Worm (Caenorhabditis elegans) whole organism, young adult: ENCODE results near the gene Y57G11C.42.
A peak's percentile ranks its signal among the peaks of the same experiment; 100 is the strongest.

Experiments
- B0019.2 ChIP-seq: fragments of 200-800 bp; sonication (Bioruptor generic); conservative IDR thresholded peaks from 2 replicates; pipeline ENCODE4 v1.3.6; 2022; ENCODE audit warnings: missing genetic modification reagents, missing genetic modification characterization, missing compliant biosample characterization
- B0336.3 ChIP-seq: fragments of 200-800 bp; sonication (Bioruptor generic); IDR thresholded peaks from 2 replicates; pipeline ENCODE4 v1.3.6; 2022; ENCODE audit warnings: missing genetic modification characterization, missing compliant biosample characterization
- F10E7.11 ChIP-seq: sonication (generic microtip); optimal IDR thresholded peaks from 2 replicates; lab custom pipeline; 2017; ENCODE audit warnings: mild to moderate bottlenecking, missing genetic modification characterization, moderate library complexity, missing compliant biosample characterization
- F52B5.7 ChIP-seq: sonication (generic microtip); optimal IDR thresholded peaks from 2 replicates; lab custom pipeline; 2016; ENCODE audit warnings: mild to moderate bottlenecking, missing genetic modification characterization, missing compliant biosample characterization
- F57C9.4 ChIP-seq: sonication (generic microtip); optimal IDR thresholded peaks from 2 replicates; lab custom pipeline; 2017; ENCODE audit warnings: mild to moderate bottlenecking, missing genetic modification characterization, missing compliant biosample characterization
- T07F8.4 ChIP-seq: sonication (generic microtip); optimal IDR thresholded peaks from 2 replicates; lab custom pipeline; 2016; ENCODE audit warnings: mild to moderate bottlenecking, missing genetic modification characterization, moderate library complexity, missing compliant biosample characterization
- Y53G8AR.9 ChIP-seq: fragments of 200-800 bp; sonication (Bioruptor generic); conservative IDR thresholded peaks from 2 replicates; pipeline ENCODE4 v1.3.6; 2022; ENCODE audit warnings: missing genetic modification reagents, missing genetic modification characterization, missing compliant biosample characterization
- Y56A3A.18 ChIP-seq: fragments of 200-800 bp; sonication (Bioruptor generic); IDR thresholded peaks from 2 replicates; pipeline ENCODE4 v1.3.6; 2022; ENCODE audit warnings: missing genetic modification reagents, missing genetic modification characterization, missing compliant biosample characterization
- Y79H2A.3 ChIP-seq: fragments of 200-800 bp; sonication (Bioruptor generic); conservative IDR thresholded peaks from 2 replicates; pipeline ENCODE4 v1.3.6; 2022; ENCODE audit warnings: missing genetic modification reagents, missing genetic modification characterization, missing compliant biosample characterization
- Y95B8A.8 ChIP-seq: fragments of 200-800 bp; sonication (Bioruptor generic); IDR thresholded peaks from 2 replicates; pipeline ENCODE4 v1.3.6; 2022; ENCODE audit warnings: missing genetic modification reagents, missing genetic modification characterization, missing compliant biosample characterization
- akir-1 ChIP-seq: fragments of 200-800 bp; sonication (Bioruptor generic); optimal IDR thresholded peaks from 2 replicates; lab custom pipeline; 2018; ENCODE audit warnings: mild to moderate bottlenecking, missing genetic modification characterization, moderate library complexity, missing compliant biosample characterization
- aptf-2 ChIP-seq: fragments of 200-800 bp; sonication (Bioruptor generic); conservative IDR thresholded peaks from 2 replicates; pipeline ENCODE4 v1.3.6; 2022; ENCODE audit warnings: missing genetic modification reagents, missing genetic modification characterization, missing compliant biosample characterization
- bed-1 ChIP-seq: fragments of 200-800 bp; sonication (Bioruptor generic); IDR thresholded peaks from 2 replicates; pipeline ENCODE4 v1.3.6; 2022; ENCODE audit warnings: missing genetic modification reagents, missing genetic modification characterization, missing compliant biosample characterization
- cebp-1 ChIP-seq, 2 experiments: fragments of 200-800 bp in 1 of 2; sonication (Bioruptor generic) in 1 of 2; sonication (generic microtip) in 1 of 2; IDR thresholded peaks in 1 of 2; optimal IDR thresholded peaks in 1 of 2; 2 replicates each; pipeline versions ENCODE4 v1.3.6 to Lab custom; 2017 to 2022; ENCODE audit warnings: missing compliant biosample characterization in 2 of 2, missing genetic modification characterization in 2 of 2, mild to moderate bottlenecking in 1 of 2, missing genetic modification reagents in 1 of 2, moderate library complexity in 1 of 2
- ceh-91 ChIP-seq: fragments of 200-800 bp; sonication (Bioruptor generic); IDR thresholded peaks from 2 replicates; pipeline ENCODE4 v1.3.6; 2022; ENCODE audit warnings: missing genetic modification reagents, missing genetic modification characterization, missing compliant biosample characterization
- dpl-1 ChIP-seq: fragments of 150-350 bp; optimal IDR thresholded peaks from 2 replicates; lab custom pipeline; 2014; ENCODE audit warnings: missing biosample characterization, missing genetic modification reagents, missing genetic modification characterization
- efl-1 ChIP-seq: fragments of 150-350 bp; optimal IDR thresholded peaks from 2 replicates; lab custom pipeline; 2014; ENCODE audit warnings: missing biosample characterization, missing genetic modification reagents, missing genetic modification characterization
- egl-44 ChIP-seq: fragments of 200-800 bp; sonication (Bioruptor generic); IDR thresholded peaks from 2 replicates; pipeline ENCODE4 v1.3.6; 2022; ENCODE audit warnings: missing genetic modification reagents, missing genetic modification characterization, missing compliant biosample characterization
- egrh-3 ChIP-seq: fragments of 200-800 bp; sonication (Bioruptor generic); IDR thresholded peaks from 2 replicates; pipeline ENCODE4 v1.3.6; 2022; ENCODE audit warnings: missing genetic modification reagents, missing genetic modification characterization, missing compliant biosample characterization
- ekl-4 ChIP-seq: fragments of 200-800 bp; sonication (Bioruptor generic); IDR thresholded peaks from 2 replicates; pipeline ENCODE4 v1.3.6; 2022; ENCODE audit warnings: missing genetic modification reagents, missing genetic modification characterization, missing compliant biosample characterization
- ets-4 ChIP-seq: fragments of 200-800 bp; sonication (Bioruptor generic); optimal IDR thresholded peaks from 2 replicates; lab custom pipeline; 2018; ENCODE audit warnings: mild to moderate bottlenecking, missing genetic modification characterization, missing compliant biosample characterization
- gei-17 ChIP-seq: fragments of 200-800 bp; sonication (Bioruptor generic); optimal IDR thresholded peaks from 2 replicates; lab custom pipeline; 2018; ENCODE audit warnings: mild to moderate bottlenecking, missing genetic modification characterization, missing compliant biosample characterization
- him-1 ChIP-seq: sonication (generic microtip); optimal IDR thresholded peaks from 2 replicates; lab custom pipeline; 2016; ENCODE audit warnings: missing genotype, missing genetic modification reagents, missing genetic modification characterization, missing compliant biosample characterization
- hmg-1.2 ChIP-seq: fragments of 200-800 bp; sonication (Bioruptor generic); IDR thresholded peaks from 2 replicates; pipeline ENCODE4 v1.3.6; 2022; ENCODE audit warnings: missing genetic modification reagents, missing genetic modification characterization, missing compliant biosample characterization
- hmg-20 ChIP-seq: fragments of 200-800 bp; sonication (Bioruptor generic); IDR thresholded peaks from 2 replicates; pipeline ENCODE4 v1.3.6; 2022; ENCODE audit warnings: missing genetic modification reagents, missing genetic modification characterization, missing compliant biosample characterization
- lag-1 ChIP-seq: fragments of 200-800 bp; sonication (Bioruptor generic); IDR thresholded peaks from 2 replicates; pipeline ENCODE4 v1.3.6; 2022; ENCODE audit warnings: missing genetic modification reagents, missing genetic modification characterization, missing compliant biosample characterization
- let-607 ChIP-seq, 2 experiments: fragments of 200-800 bp in 1 of 2; sonication (Bioruptor generic) in 1 of 2; sonication (generic microtip) in 1 of 2; optimal IDR thresholded peaks; 2 replicates each; lab custom pipeline; 2016 to 2018; ENCODE audit warnings: mild to moderate bottlenecking in 2 of 2, missing compliant biosample characterization in 2 of 2, missing genetic modification characterization in 2 of 2, moderate library complexity in 2 of 2, missing genotype in 1 of 2
- lin-26 ChIP-seq: fragments of 200-800 bp; sonication (Bioruptor generic); IDR thresholded peaks from 2 replicates; pipeline ENCODE4 v1.3.6; 2022; ENCODE audit warnings: missing genetic modification reagents, missing genetic modification characterization, missing compliant biosample characterization
- lin-54 ChIP-seq: fragments of 200-800 bp; sonication (Bioruptor generic); optimal IDR thresholded peaks from 2 replicates; lab custom pipeline; 2018; ENCODE audit warnings: mild to moderate bottlenecking, missing genetic modification characterization, missing compliant biosample characterization
- lsy-27 ChIP-seq: sonication (generic microtip); optimal IDR thresholded peaks from 2 replicates; lab custom pipeline; 2017; ENCODE audit warnings: missing genetic modification characterization, mild to moderate bottlenecking, missing compliant biosample characterization, antibody characterized with exemption, missing genotype, borderline replicate concordance; ENCODE audit not compliant: insufficient read depth
- madf-10 ChIP-seq: sonication (generic microtip); optimal IDR thresholded peaks from 2 replicates; lab custom pipeline; 2016; ENCODE audit warnings: mild to moderate bottlenecking, missing genetic modification characterization, missing compliant biosample characterization
- madf-6 ChIP-seq: fragments of 200-800 bp; sonication (Bioruptor generic); IDR thresholded peaks from 2 replicates; pipeline ENCODE4 v1.3.6; 2022; ENCODE audit warnings: missing genetic modification reagents, missing genetic modification characterization, missing compliant biosample characterization
- mel-28 ChIP-seq: sonication (generic microtip); optimal IDR thresholded peaks from 2 replicates; lab custom pipeline; 2016; ENCODE audit warnings: borderline replicate concordance, mild to moderate bottlenecking, missing genetic modification characterization, missing compliant biosample characterization
- mxl-1 ChIP-seq: sonication (generic microtip); optimal IDR thresholded peaks from 2 replicates; lab custom pipeline; 2016; ENCODE audit warnings: missing genetic modification characterization, missing compliant biosample characterization
- nfya-2 ChIP-seq: fragments of 200-800 bp; sonication (Bioruptor generic); IDR thresholded peaks from 2 replicates; pipeline ENCODE4 v1.3.6; 2022; ENCODE audit warnings: missing genetic modification reagents, missing genetic modification characterization, missing compliant biosample characterization
- nhr-120 ChIP-seq: fragments of 200-800 bp; sonication (Bioruptor generic); IDR thresholded peaks from 2 replicates; pipeline ENCODE4 v1.3.6; 2022; ENCODE audit warnings: missing genetic modification characterization, missing compliant biosample characterization
- nhr-27 ChIP-seq: fragments of 200-800 bp; sonication (Bioruptor generic); optimal IDR thresholded peaks from 2 replicates; lab custom pipeline; 2018; ENCODE audit warnings: mild to moderate bottlenecking, missing genetic modification characterization, moderate library complexity, missing compliant biosample characterization
- nhr-80 ChIP-seq: sonication (generic microtip); optimal IDR thresholded peaks from 2 replicates; lab custom pipeline; 2016; ENCODE audit warnings: missing genetic modification characterization, missing compliant biosample characterization
- pbrm-1 ChIP-seq: fragments of 200-800 bp; sonication (Bioruptor generic); IDR thresholded peaks from 2 replicates; pipeline ENCODE4 v1.3.6; 2022; ENCODE audit warnings: missing genetic modification reagents, missing genetic modification characterization, missing compliant biosample characterization
- rpc-1 ChIP-seq, 2 experiments: fragments of 150-350 bp in 1 of 2; sonication (generic microtip) in 1 of 2; optimal IDR thresholded peaks; 2 replicates each; lab custom pipeline; 2014 to 2018; ENCODE audit warnings: missing biosample characterization in 1 of 2, missing genetic modification characterization in 1 of 2, missing genetic modification reagents in 1 of 2, missing genotype in 1 of 2
- snpc-1.3 ChIP-seq: sonication (generic microtip); optimal IDR thresholded peaks from 2 replicates; lab custom pipeline; 2017; ENCODE audit warnings: missing genetic modification characterization, mild to moderate bottlenecking, missing compliant biosample characterization, antibody characterized with exemption, moderate library complexity, missing genotype, missing genetic modification reagents; ENCODE audit not compliant: insufficient read depth
- somi-1 ChIP-seq: fragments of 200-800 bp; sonication (Bioruptor generic); optimal IDR thresholded peaks from 2 replicates; lab custom pipeline; 2018; ENCODE audit warnings: mild to moderate bottlenecking, missing genetic modification characterization, missing compliant biosample characterization
- ztf-18 ChIP-seq: sonication (generic microtip); optimal IDR thresholded peaks from 2 replicates; lab custom pipeline; 2016; ENCODE audit warnings: missing genotype, mild to moderate bottlenecking, missing genetic modification characterization, missing compliant biosample characterization
- ztf-25 ChIP-seq: fragments of 200-800 bp; sonication (Bioruptor generic); IDR thresholded peaks from 2 replicates; pipeline ENCODE4 v1.3.6; 2022; ENCODE audit warnings: missing genetic modification reagents, missing genetic modification characterization, missing compliant biosample characterization
- ztf-26 ChIP-seq: sonication (generic microtip); optimal IDR thresholded peaks from 2 replicates; lab custom pipeline; 2017; ENCODE audit warnings: missing genetic modification characterization, missing compliant biosample characterization
- ztf-28 ChIP-seq: fragments of 200-800 bp; sonication (Bioruptor generic); IDR thresholded peaks from 2 replicates; pipeline ENCODE4 v1.3.6; 2022; ENCODE audit warnings: missing genetic modification reagents, missing genetic modification characterization, missing compliant biosample characterization

The Y57G11C.42 gene

DNA sequence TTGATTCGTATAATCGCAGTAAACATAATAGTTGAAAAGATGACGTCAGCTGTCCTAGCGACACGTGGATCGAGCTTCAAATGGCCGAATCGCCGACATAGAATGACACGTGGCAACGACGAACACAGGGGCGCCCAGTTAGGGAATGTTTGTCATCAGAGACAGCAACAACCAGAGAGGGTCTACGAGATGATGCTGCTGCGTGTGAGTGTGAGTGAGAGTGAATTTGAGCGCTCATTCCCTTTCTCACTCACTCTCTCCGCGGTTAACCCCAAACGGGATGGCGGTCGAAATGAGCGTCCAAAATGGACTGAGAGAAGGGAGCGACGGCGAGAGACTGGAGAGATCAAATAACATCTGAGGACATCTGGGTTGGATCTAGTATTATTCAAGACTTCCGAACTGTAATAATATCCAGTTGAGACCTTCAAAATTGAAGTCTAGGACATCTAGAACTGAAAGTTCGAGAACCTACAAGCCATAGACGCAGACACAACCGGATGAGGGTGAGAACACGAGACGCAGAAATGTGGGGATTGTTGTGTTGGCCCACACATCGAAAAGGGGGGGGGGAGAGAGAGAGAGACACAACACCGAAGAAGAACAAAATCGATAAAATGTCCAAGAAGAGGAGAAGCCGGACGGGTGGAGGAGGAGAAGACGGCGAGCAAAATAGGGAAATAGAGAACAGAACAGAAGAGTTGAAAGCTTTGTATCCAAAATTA is 65.7 kb downstream of the Y57G11C.42 start (continued):
- TF ChIP-seq B0336.3 (GFP tag; lab: Robert Waterston, UW) (0 out of 2 replicates have a peak, but pooled peaks have one; percentile 26), ets-4 (GFP tag; lab: Kevin White, UChicago) (no peak), akir-1 (GFP tag; lab: Kevin White, UChicago) (no peak), rpc-1 (optimal IDR thresholded peaks at IDR 0.05; lab: Kevin White, UChicago) (no peak), rpc-1 (tag; optimal IDR thresholded peaks at IDR 0.05; lab: Kevin White, UChicago) (no peak), ceh-91 (no peak), ztf-25 (GFP tag; lab: Robert Waterston, UW) (no peak), hmg-1.2 (GFP tag; lab: Robert Waterston, UW) (peak; percentile 48; the same call in 1 of the 2 replicates), Y79H2A.3 (GFP tag; lab: Robert Waterston, UW) (no peak), somi-1 (GFP tag; lab: Kevin White, UChicago) (no peak), madf-10 (tag; lab: Kevin White, UChicago) (no peak), egrh-3 (GFP tag; lab: Robert Waterston, UW) (0 out of 2 replicates have a peak, but pooled peaks have one; percentile 10), let-607 (tag; optimal IDR thresholded peaks at IDR 0.05; lab: Kevin White, UChicago) (peak; percentile 75 to 88), egl-44 (GFP tag; lab: Robert Waterston, UW) (no peak), dpl-1 (GFP tag; lab: Kevin White, UChicago) (no peak), B0019.2 (GFP tag; lab: Robert Waterston, UW) (no peak), lsy-27 (tag; lab: Kevin White, UChicago) (no peak), madf-6 (GFP tag; lab: Robert Waterston, UW) (no peak), Y56A3A.18 (GFP tag; lab: Robert Waterston, UW) (no peak), Y53G8AR.9 (GFP tag; lab: Robert Waterston, UW) (no peak), nhr-120 (GFP tag; lab: Robert Waterston, UW) (no peak), ztf-26 (peak; percentile 43), gei-17 (GFP tag; lab: Kevin White, UChicago) (no peak), snpc-1.3 (no peak), him-1 (tag; lab: Kevin White, UChicago) (no peak), lin-54 (no peak), Y95B8A.8 (GFP tag; lab: Robert Waterston, UW) (no peak), lin-26 (GFP tag; lab: Robert Waterston, UW) (no peak), F10E7.11 (tag; lab: Kevin White, UChicago) (no peak), hmg-20 (GFP tag; lab: Robert Waterston, UW) (no peak), T07F8.4 (tag; lab: Kevin White, UChicago) (no peak), nhr-80 (tag; lab: Kevin White, UChicago) (peak; percentile 64), F57C9.4 (tag; lab: Kevin White, UChicago) (no peak), ztf-18 (tag; lab: Kevin White, UChicago) (peak; percentile 50), F52B5.7 (tag; lab: Kevin White, UChicago) (no peak), nhr-27 (tag; lab: Kevin White, UChicago) (no peak), nfya-2 (GFP tag; lab: Robert Waterston, UW) (no peak), mxl-1 (tag; lab: Kevin White, UChicago) (no peak), cebp-1 (GFP tag; IDR thresholded peaks at IDR 0.05; lab: Robert Waterston, UW) (no peak), cebp-1 (tag; optimal IDR thresholded peaks at IDR 0.05; lab: Kevin White, UChicago) (no peak), lag-1 (GFP tag; lab: Robert Waterston, UW) (no peak), pbrm-1 (GFP tag; lab: Robert Waterston, UW) (0 out of 2 replicates have a peak, but pooled peaks have one; percentile 6), ekl-4 (GFP tag; lab: Robert Waterston, UW) (no peak), aptf-2 (no peak), ztf-28 (no peak), efl-1 (GFP tag; lab: Kevin White, UChicago) (no peak), bed-1 (GFP tag; lab: Robert Waterston, UW) (no peak), mel-28 (no peak)
